Worm (Caenorhabditis elegans): ENCODE results near the gene acdh-13.

Gene acdh-13

ce11 chrIV:8535946-8536345 is 37.3 kb upstream of the acdh-13 start:
- TF ChIP-seq B0019.2 (GFP tag; conservative IDR thresholded peaks at IDR 0.05) = no peak
- TF ChIP-seq bed-2 (GFP tag; IDR thresholded peaks at IDR 0.05) = no peak
- no peak for TF ChIP-seq gei-17 (GFP tag; optimal IDR thresholded peaks at IDR 0.05)
- no peak for TF ChIP-seq hlh-12 (tag; optimal IDR thresholded peaks at IDR 0.05)
- no peak for TF ChIP-seq Y67H2A.10 (GFP tag; conservative IDR thresholded peaks at IDR 0.05)
- TF ChIP-seq ekl-4 (GFP tag; IDR thresholded peaks at IDR 0.05) = no peak
- no peak for TF ChIP-seq F55B11.4 (tag; optimal IDR thresholded peaks at IDR 0.05; ENCODE audit: borderline replicate concordance, insufficient read depth)
- TF ChIP-seq snpc-3.4 (tag; optimal IDR thresholded peaks at IDR 0.05) = no peak
- TF ChIP-seq zim-3 (tag; optimal IDR thresholded peaks at IDR 0.05) = no peak
- TF ChIP-seq nfya-1 (tag; optimal IDR thresholded peaks at IDR 0.05; ENCODE audit: borderline replicate concordance, insufficient read depth) = no peak
- TF ChIP-seq hlh-26 (GFP tag; conservative IDR thresholded peaks at IDR 0.05) = no peak
- no peak for TF ChIP-seq mcd-1 (GFP tag; IDR thresholded peaks at IDR 0.05)
- no peak for TF ChIP-seq dox-1 (GFP tag; IDR thresholded peaks at IDR 0.05)
- no peak for TF ChIP-seq F22D6.2 (tag; optimal IDR thresholded peaks at IDR 0.05)
- no peak for TF ChIP-seq sdz-38 (tag; optimal IDR thresholded peaks at IDR 0.05)

ce11 chrIV:8534997-8535414 is 36.4 kb upstream of the acdh-13 start:
- no peak for TF ChIP-seq atf-7 (tag; optimal IDR thresholded peaks at IDR 0.05)
- TF ChIP-seq D2030.7 (GFP tag; IDR thresholded peaks at IDR 0.05) = no peak
- TF ChIP-seq T07F8.4 (tag; optimal IDR thresholded peaks at IDR 0.05) = no peak
- no peak for TF ChIP-seq athp-1 (tag; optimal IDR thresholded peaks at IDR 0.05)
- TF ChIP-seq aptf-2 (GFP tag; conservative IDR thresholded peaks at IDR 0.05) = no peak
- no peak for TF ChIP-seq Y95B8A.8 (GFP tag; IDR thresholded peaks at IDR 0.05)
- TF ChIP-seq madf-6 (GFP tag; IDR thresholded peaks at IDR 0.05) = no peak
- no peak for TF ChIP-seq nfya-2 (GFP tag; IDR thresholded peaks at IDR 0.05)
- no peak for TF ChIP-seq hlh-12 (tag; optimal IDR thresholded peaks at IDR 0.05)
- no peak for TF ChIP-seq dpl-1 (GFP tag; optimal IDR thresholded peaks at IDR 0.05)
- peak; percentile 11 for TF ChIP-seq chd-7 (tag; optimal IDR thresholded peaks at IDR 0.05)
- no peak for TF ChIP-seq F52B5.7 (tag; optimal IDR thresholded peaks at IDR 0.05)
- TF ChIP-seq tbx-9 (tag; optimal IDR thresholded peaks at IDR 0.05; ENCODE audit: borderline replicate concordance) = no peak
- TF ChIP-seq zfh-2 (GFP tag; conservative IDR thresholded peaks at IDR 0.05) = no peak
- no peak for TF ChIP-seq nhr-90 (tag; optimal IDR thresholded peaks at IDR 0.05)
- TF ChIP-seq B0019.2 (GFP tag; conservative IDR thresholded peaks at IDR 0.05) = no peak
- TF ChIP-seq hrde-1 (tag; optimal IDR thresholded peaks at IDR 0.05; ENCODE audit: borderline replicate concordance) = no peak
- TF ChIP-seq nhr-27 (tag; optimal IDR thresholded peaks at IDR 0.05) = no peak
- TF ChIP-seq nfya-1 (tag; optimal IDR thresholded peaks at IDR 0.05; ENCODE audit: borderline replicate concordance, insufficient read depth) = no peak
- TF ChIP-seq mel-28 (tag; optimal IDR thresholded peaks at IDR 0.05; ENCODE audit: borderline replicate concordance) = no peak
- TF ChIP-seq Y56A3A.18 (GFP tag; IDR thresholded peaks at IDR 0.05) = no peak
- TF ChIP-seq ccch-3 (GFP tag; optimal IDR thresholded peaks at IDR 0.05) = no peak
- no peak for TF ChIP-seq Y79H2A.3 (GFP tag; conservative IDR thresholded peaks at IDR 0.05)
- TF ChIP-seq ceh-79 (tag; optimal IDR thresholded peaks at IDR 0.05) = no peak
- TF ChIP-seq T26A5.8 (tag; optimal IDR thresholded peaks at IDR 0.05) = no peak
- TF ChIP-seq ceh-91 (GFP tag; IDR thresholded peaks at IDR 0.05) = no peak
- TF ChIP-seq pbrm-1 (GFP tag; IDR thresholded peaks at IDR 0.05) = no peak
- TF ChIP-seq mes-4 (tag; optimal IDR thresholded peaks at IDR 0.05) = no peak
- no peak for TF ChIP-seq tlf-1 (GFP tag; optimal IDR thresholded peaks at IDR 0.05)
- peak; percentile 73 for TF ChIP-seq somi-1 (GFP tag; optimal IDR thresholded peaks at IDR 0.05)
- TF ChIP-seq let-607 (tag; optimal IDR thresholded peaks at IDR 0.05) = no peak
- TF ChIP-seq ztf-28 (GFP tag; IDR thresholded peaks at IDR 0.05) = no peak
- peak; percentile 40 for TF ChIP-seq K12H6.12 (tag; optimal IDR thresholded peaks at IDR 0.05)
- TF ChIP-seq ama-1 (optimal IDR thresholded peaks at IDR 0.05) = peak; percentile 27
- TF ChIP-seq ama-1 (GFP tag; optimal IDR thresholded peaks at IDR 0.05) = no peak
- no peak for TF ChIP-seq snpc-1.1 (tag; optimal IDR thresholded peaks at IDR 0.05; ENCODE audit: insufficient read depth)

Data from whole organism, young adult.